Fruit fly (Drosophila melanogaster): ENCODE measurements around the gene CG4860.

- no peak for TF ChIP-seq tj (GFP tag; optimal IDR thresholded peaks at IDR 0.05)
- TF ChIP-seq CG33017 (tag; optimal IDR thresholded peaks at IDR 0.05): no peak
Measured at dm6 chr3R:12259819-12260218, 38.6 kb upstream of the CG4860 start.

Measured in whole organism, adult.